Fruit fly (Drosophila melanogaster): ENCODE results near the gene CG6996.

The CG6996 gene

dm6 chr3L:20195875-20196274, 11.5 kb upstream of the CG6996 start (continued):
- TF ChIP-seq CG32767 (GFP tag; IDR thresholded peaks at IDR 0.05) = peak; percentile 45; the same call in 1 of the 2 replicates
- peak; percentile 83 for TF ChIP-seq dmrt99B (tag; optimal IDR thresholded peaks at IDR 0.05)
- peak; percentile 70 for TF ChIP-seq CG8924 (tag; optimal IDR thresholded peaks at IDR 0.05)
- peak; percentile 12 for TF ChIP-seq CG10147 (GFP tag; optimal IDR thresholded peaks at IDR 0.05)
- peak; percentile 67 for TF ChIP-seq CG17829 (tag; optimal IDR thresholded peaks at IDR 0.05)
- peak; percentile 46 for TF ChIP-seq CG30403 (GFP tag; optimal IDR thresholded peaks at IDR 0.05)
- no peak for TF ChIP-seq pros (GFP tag; optimal IDR thresholded peaks at IDR 0.05)
- TF ChIP-seq CG9727 (GFP tag; optimal IDR thresholded peaks at IDR 0.05) = peak; percentile 31
- TF ChIP-seq CG8089 (GFP tag; optimal IDR thresholded peaks at IDR 0.05) = peak; percentile 42
- peak; percentile 50; the same call in 2 of the 4 replicates for TF ChIP-seq Gug (GFP tag; IDR thresholded peaks at IDR 0.05)
- TF ChIP-seq bcd (GFP tag; optimal IDR thresholded peaks at IDR 0.05) = peak; percentile 38
- peak; percentile 69; the same call in 1 of the 2 replicates for TF ChIP-seq HLH3B (GFP tag; IDR thresholded peaks at IDR 0.05)
- peak; percentile 27 for TF ChIP-seq CG6654 (GFP tag; optimal IDR thresholded peaks at IDR 0.05)
- no peak for TF ChIP-seq Dref (GFP tag; IDR thresholded peaks at IDR 0.05)
- TF ChIP-seq Gsc (GFP tag; IDR thresholded peaks at IDR 0.05) = peak; percentile 23; the same call in 1 of the 2 replicates
- TF ChIP-seq Meics (GFP tag; optimal IDR thresholded peaks at IDR 0.05) = peak; percentile 13
- peak; percentile 79 for TF ChIP-seq Ptx1 (GFP tag; IDR thresholded peaks at IDR 0.05)
- TF ChIP-seq ase (GFP tag; IDR thresholded peaks at IDR 0.05) = peak; percentile 76
- 0 out of 2 replicates have a peak, but pooled peaks have one; percentile 23 for TF ChIP-seq CG32532 (GFP tag; IDR thresholded peaks at IDR 0.05)
- TF ChIP-seq slp2 (GFP tag; optimal IDR thresholded peaks at IDR 0.05) = peak; percentile 41
- peak; percentile 62 for TF ChIP-seq wor (GFP tag; IDR thresholded peaks at IDR 0.05)
- TF ChIP-seq z (GFP tag; IDR thresholded peaks at IDR 0.05) = peak; percentile 82
- peak; percentile 34 for TF ChIP-seq Mes4 (GFP tag; optimal IDR thresholded peaks at IDR 0.05)
- TF ChIP-seq bsh (GFP tag; optimal IDR thresholded peaks at IDR 0.05) = peak; percentile 72 to 81
- TF ChIP-seq CG6765 (GFP tag; optimal IDR thresholded peaks at IDR 0.05) = no peak
- peak; percentile 23; the same call in 1 of the 3 replicates for TF ChIP-seq CG3726 (GFP tag; IDR thresholded peaks at IDR 0.05)
- peak; percentile 16; the same call in 1 of the 2 replicates for TF ChIP-seq Atf6 (GFP tag; IDR thresholded peaks at IDR 0.05)
- TF ChIP-seq CG11456 (GFP tag; IDR thresholded peaks at IDR 0.05) = 0 out of 3 replicates have a peak, but pooled peaks have one; percentile 50
- TF ChIP-seq row (GFP tag; IDR thresholded peaks at IDR 0.05) = peak; percentile 74
- peak; percentile 45 for TF ChIP-seq CG10209 (GFP tag; optimal IDR thresholded peaks at IDR 0.05)
- TF ChIP-seq CG17328 (GFP tag; IDR thresholded peaks at IDR 0.05) = peak; percentile 48
- TF ChIP-seq H2.0 (GFP tag; IDR thresholded peaks at IDR 0.05) = peak; percentile 70
- TF ChIP-seq CG12155 (GFP tag; optimal IDR thresholded peaks at IDR 0.05) = no peak
- no peak for TF ChIP-seq mirr (GFP tag; optimal IDR thresholded peaks at IDR 0.05)
- TF ChIP-seq slbo (GFP tag; IDR thresholded peaks at IDR 0.05) = peak; percentile 36; the same call in 1 of the 2 replicates
- TF ChIP-seq yki (optimal IDR thresholded peaks at IDR 0.05) = no peak
- TF ChIP-seq Fer2 (tag; optimal IDR thresholded peaks at IDR 0.05) = no peak
- 0 out of 3 replicates have a peak, but pooled peaks have one; percentile 43 for TF ChIP-seq jigr1 (GFP tag; IDR thresholded peaks at IDR 0.05)
- peak; percentile 67 for TF ChIP-seq CG32772 (GFP tag; IDR thresholded peaks at IDR 0.05)
- TF ChIP-seq CG8388 (GFP tag; optimal IDR thresholded peaks at IDR 0.05) = peak; percentile 58
- TF ChIP-seq CG5245 (GFP tag; optimal IDR thresholded peaks at IDR 0.05) = peak; percentile 51
- peak in 1 of 2 experiments; percentile 51 for TF ChIP-seq Eip74EF (GFP tag; optimal IDR thresholded peaks at IDR 0.05)
- TF ChIP-seq Awh (GFP tag; IDR thresholded peaks at IDR 0.05) = peak; percentile 58; the same call in 1 of the 2 replicates
- no peak for TF ChIP-seq CG9797 (GFP tag; optimal IDR thresholded peaks at IDR 0.05)
- TF ChIP-seq Deaf1 (tag; optimal IDR thresholded peaks at IDR 0.05) = peak; percentile 14
- peak; percentile 62 for TF ChIP-seq tap (tag; optimal IDR thresholded peaks at IDR 0.05)
- TF ChIP-seq Opbp (GFP tag; IDR thresholded peaks at IDR 0.05; ENCODE audit: partially characterized antibody) = no peak
- TF ChIP-seq Lim3 (GFP tag; IDR thresholded peaks at IDR 0.05) = no peak
- 0 out of 2 replicates have a peak, but pooled peaks have one; percentile 24 for TF ChIP-seq CG4360 (GFP tag; IDR thresholded peaks at IDR 0.05)
- peak; percentile 46 for TF ChIP-seq crc (GFP tag; optimal IDR thresholded peaks at IDR 0.05)
- peak; percentile 75 for TF ChIP-seq gem (tag; optimal IDR thresholded peaks at IDR 0.05)

Data from whole organism, embryonic.